Fruit fly (Drosophila melanogaster): ENCODE measurements around the gene Gr64b.

Gr64b gene

dm6 chr3L:4070221-4070995 lies 42.0 kb downstream of the Gr64b start:
- TF ChIP-seq CG7045 (GFP tag; optimal IDR thresholded peaks at IDR 0.05) = no peak
- TF ChIP-seq cic (GFP tag; optimal IDR thresholded peaks at IDR 0.05) = peak; percentile 1
- no peak for TF ChIP-seq CG11617 (GFP tag; optimal IDR thresholded peaks at IDR 0.05)
- no peak for TF ChIP-seq Mnt (GFP tag; optimal IDR thresholded peaks at IDR 0.05)
- no peak for TF ChIP-seq CG1620 (GFP tag; optimal IDR thresholded peaks at IDR 0.05)
- TF ChIP-seq CG14711 (tag; optimal IDR thresholded peaks at IDR 0.05) = peak; percentile 76
- TF ChIP-seq tj (GFP tag; optimal IDR thresholded peaks at IDR 0.05) = peak; percentile 17
- TF ChIP-seq ovo (GFP tag; optimal IDR thresholded peaks at IDR 0.05) = no peak
- TF ChIP-seq Crg-1 (GFP tag; optimal IDR thresholded peaks at IDR 0.05) = no peak
- TF ChIP-seq CG33017 (tag; optimal IDR thresholded peaks at IDR 0.05) = peak; percentile 81
- TF ChIP-seq Hr96 (GFP tag; optimal IDR thresholded peaks at IDR 0.05) = peak; percentile 19
- TF ChIP-seq bab1 (GFP tag; optimal IDR thresholded peaks at IDR 0.05) = peak; percentile 47
- peak; percentile 82 for TF ChIP-seq CG7101 (tag; optimal IDR thresholded peaks at IDR 0.05)
- no peak for TF ChIP-seq Clk (GFP tag; optimal IDR thresholded peaks at IDR 0.05)
- TF ChIP-seq pad (GFP tag; optimal IDR thresholded peaks at IDR 0.05) = no peak
- no peak for TF ChIP-seq cnc (optimal IDR thresholded peaks at IDR 0.05)
- TF ChIP-seq toe (GFP tag; optimal IDR thresholded peaks at IDR 0.05) = no peak
- TF ChIP-seq kay (GFP tag; ENCODE audit: borderline replicate concordance) = peak; percentile 26
- peak; percentile 74 for TF ChIP-seq CG12768 (GFP tag; optimal IDR thresholded peaks at IDR 0.05)
- TF ChIP-seq CG5204 (GFP tag; optimal IDR thresholded peaks at IDR 0.05) = no peak

dm6 chr3L:4070996-4071379 lies 42.6 kb downstream of the Gr64b start:
- TF ChIP-seq ovo (GFP tag; optimal IDR thresholded peaks at IDR 0.05) = no peak
- TF ChIP-seq CG5204 (GFP tag; optimal IDR thresholded peaks at IDR 0.05) = peak; percentile 82
- peak; percentile 22 for TF ChIP-seq CG33017 (tag; optimal IDR thresholded peaks at IDR 0.05)
- TF ChIP-seq CG12768 (GFP tag; optimal IDR thresholded peaks at IDR 0.05) = peak; percentile 43
- TF ChIP-seq Clk (GFP tag; optimal IDR thresholded peaks at IDR 0.05) = peak; percentile 41
- peak; percentile 72 for TF ChIP-seq CG14711 (tag; optimal IDR thresholded peaks at IDR 0.05)
- no peak for TF ChIP-seq tj (GFP tag; optimal IDR thresholded peaks at IDR 0.05)
- TF ChIP-seq Hr96 (GFP tag; optimal IDR thresholded peaks at IDR 0.05) = no peak
- TF ChIP-seq Mnt (GFP tag; optimal IDR thresholded peaks at IDR 0.05) = no peak
- TF ChIP-seq CG7101 (tag; optimal IDR thresholded peaks at IDR 0.05) = peak; percentile 52
- TF ChIP-seq bab1 (GFP tag; optimal IDR thresholded peaks at IDR 0.05) = no peak
- peak; percentile 66 for TF ChIP-seq CG7045 (GFP tag; optimal IDR thresholded peaks at IDR 0.05)
- peak; percentile 9 for TF ChIP-seq CG1620 (GFP tag; optimal IDR thresholded peaks at IDR 0.05)
- no peak for TF ChIP-seq kay (GFP tag; ENCODE audit: borderline replicate concordance)
- peak; percentile 10 for TF ChIP-seq CG11617 (GFP tag; optimal IDR thresholded peaks at IDR 0.05)
- TF ChIP-seq Crg-1 (GFP tag; optimal IDR thresholded peaks at IDR 0.05) = peak; percentile 1
- no peak for TF ChIP-seq cnc (optimal IDR thresholded peaks at IDR 0.05)
- no peak for TF ChIP-seq pad (GFP tag; optimal IDR thresholded peaks at IDR 0.05)
- TF ChIP-seq cic (GFP tag; optimal IDR thresholded peaks at IDR 0.05) = no peak
- TF ChIP-seq toe (GFP tag; optimal IDR thresholded peaks at IDR 0.05) = peak; percentile 72

- peak; percentile 9 for TF ChIP-seq CG7045 (GFP tag; optimal IDR thresholded peaks at IDR 0.05)
- peak; percentile 15 for TF ChIP-seq ovo (GFP tag; optimal IDR thresholded peaks at IDR 0.05)
- peak; percentile 73 for TF ChIP-seq tj (GFP tag; optimal IDR thresholded peaks at IDR 0.05)
- peak; percentile 83 for TF ChIP-seq Mnt (GFP tag; optimal IDR thresholded peaks at IDR 0.05)
- no peak for TF ChIP-seq CG1620 (GFP tag; optimal IDR thresholded peaks at IDR 0.05)
- peak; percentile 58 for TF ChIP-seq CG12768 (GFP tag; optimal IDR thresholded peaks at IDR 0.05)
- peak; percentile 75 for TF ChIP-seq CG33017 (tag; optimal IDR thresholded peaks at IDR 0.05)
- TF ChIP-seq toe (GFP tag; optimal IDR thresholded peaks at IDR 0.05) = no peak
- TF ChIP-seq pad (GFP tag; optimal IDR thresholded peaks at IDR 0.05) = no peak
- TF ChIP-seq cic (GFP tag; optimal IDR thresholded peaks at IDR 0.05) = peak; percentile 34
- TF ChIP-seq CG5204 (GFP tag; optimal IDR thresholded peaks at IDR 0.05) = no peak
- TF ChIP-seq Crg-1 (GFP tag; optimal IDR thresholded peaks at IDR 0.05) = no peak
- TF ChIP-seq bab1 (GFP tag; optimal IDR thresholded peaks at IDR 0.05) = peak; percentile 32
- TF ChIP-seq Hr96 (GFP tag; optimal IDR thresholded peaks at IDR 0.05) = peak; percentile 31
- no peak for TF ChIP-seq kay (GFP tag; ENCODE audit: borderline replicate concordance)
- no peak for TF ChIP-seq cnc (optimal IDR thresholded peaks at IDR 0.05)
- TF ChIP-seq Clk (GFP tag; optimal IDR thresholded peaks at IDR 0.05) = peak; percentile 48
- no peak for TF ChIP-seq CG11617 (GFP tag; optimal IDR thresholded peaks at IDR 0.05)
- TF ChIP-seq CG14711 (tag; optimal IDR thresholded peaks at IDR 0.05) = peak; percentile 14
- peak; percentile 42 for TF ChIP-seq CG7101 (tag; optimal IDR thresholded peaks at IDR 0.05)
These were observed 43.2 kb downstream of the Gr64b start, which contains the start of gene wit for dm6 chr3L:4071561-4072049. TSS of gene wit (minus strand) at chr3L:4071717.

dm6 chr3L:4072717-4073116 lies 44.3 kb downstream of the Gr64b start:
- no peak for TF ChIP-seq pad (GFP tag; optimal IDR thresholded peaks at IDR 0.05)
- TF ChIP-seq CG7045 (GFP tag; optimal IDR thresholded peaks at IDR 0.05) = no peak
- no peak for TF ChIP-seq CG33017 (tag; optimal IDR thresholded peaks at IDR 0.05)
- TF ChIP-seq ovo (GFP tag; optimal IDR thresholded peaks at IDR 0.05) = no peak
- TF ChIP-seq tj (GFP tag; optimal IDR thresholded peaks at IDR 0.05) = no peak
- TF ChIP-seq CG12768 (GFP tag; optimal IDR thresholded peaks at IDR 0.05) = no peak
- no peak for TF ChIP-seq CG5204 (GFP tag; optimal IDR thresholded peaks at IDR 0.05)
- no peak for TF ChIP-seq Hr96 (GFP tag; optimal IDR thresholded peaks at IDR 0.05)
- no peak for TF ChIP-seq bab1 (GFP tag; optimal IDR thresholded peaks at IDR 0.05)
- no peak for TF ChIP-seq cic (GFP tag; optimal IDR thresholded peaks at IDR 0.05)

- TF ChIP-seq bab1 (GFP tag; optimal IDR thresholded peaks at IDR 0.05) = no peak
- no peak for TF ChIP-seq CG7101 (tag; optimal IDR thresholded peaks at IDR 0.05)
- TF ChIP-seq kay (GFP tag; ENCODE audit: borderline replicate concordance) = no peak
- TF ChIP-seq Clk (GFP tag; optimal IDR thresholded peaks at IDR 0.05) = no peak
- no peak for TF ChIP-seq CG1620 (GFP tag; optimal IDR thresholded peaks at IDR 0.05)
- no peak for TF ChIP-seq CG11617 (GFP tag; optimal IDR thresholded peaks at IDR 0.05)
- no peak for TF ChIP-seq CG5204 (GFP tag; optimal IDR thresholded peaks at IDR 0.05)
- TF ChIP-seq Mnt (GFP tag; optimal IDR thresholded peaks at IDR 0.05) = no peak
- no peak for TF ChIP-seq cnc (optimal IDR thresholded peaks at IDR 0.05)
- no peak for TF ChIP-seq tj (GFP tag; optimal IDR thresholded peaks at IDR 0.05)
- no peak for TF ChIP-seq toe (GFP tag; optimal IDR thresholded peaks at IDR 0.05)
- no peak for TF ChIP-seq CG12768 (GFP tag; optimal IDR thresholded peaks at IDR 0.05)
- TF ChIP-seq cic (GFP tag; optimal IDR thresholded peaks at IDR 0.05) = no peak
These were observed 45.4 kb downstream of the Gr64b start, which contains the start of gene Faa for dm6 chr3L:4073755-4074154. TSS of gene Faa (minus strand) at chr3L:4073954.

Data from whole organism, adult.